Worm (Caenorhabditis elegans) whole organism, young adult: ENCODE results near the gene nhr-277.
A peak's percentile ranks its signal among the peaks of the same experiment; 100 is the strongest.

ENCODE experiments used
- B0336.3 ChIP-seq: fragments of 200-800 bp; sonication (Bioruptor generic); IDR thresholded peaks from 2 replicates; pipeline ENCODE4 v1.3.6; 2022; ENCODE audit warnings: missing genetic modification characterization, missing compliant biosample characterization
- C06A6.2 ChIP-seq: fragments of 200-800 bp; sonication (Bioruptor generic); conservative IDR thresholded peaks from 2 replicates; pipeline ENCODE4 v1.3.6; 2022; ENCODE audit warnings: missing genetic modification characterization, missing compliant biosample characterization
- D2030.7 ChIP-seq: fragments of 200-800 bp; sonication (Bioruptor generic); IDR thresholded peaks from 2 replicates; pipeline ENCODE4 v1.3.6; 2022; ENCODE audit warnings: missing genetic modification reagents, missing genetic modification characterization, missing compliant biosample characterization
- F49E8.2 ChIP-seq: sonication (generic microtip); optimal IDR thresholded peaks from 3 replicates; lab custom pipeline; 2017; ENCODE audit warnings: missing genetic modification characterization, mild to moderate bottlenecking, missing compliant biosample characterization, antibody characterized with exemption, moderate library complexity; ENCODE audit not compliant: insufficient read depth
- Y53F4B.3 ChIP-seq: fragments of 200-800 bp; sonication (Bioruptor generic); IDR thresholded peaks from 2 replicates; pipeline ENCODE4 v1.3.6; 2022; ENCODE audit warnings: missing genetic modification reagents, missing genetic modification characterization, missing compliant biosample characterization
- Y53G8AR.9 ChIP-seq: fragments of 200-800 bp; sonication (Bioruptor generic); conservative IDR thresholded peaks from 2 replicates; pipeline ENCODE4 v1.3.6; 2022; ENCODE audit warnings: missing genetic modification reagents, missing genetic modification characterization, missing compliant biosample characterization
- Y56A3A.18 ChIP-seq: fragments of 200-800 bp; sonication (Bioruptor generic); IDR thresholded peaks from 2 replicates; pipeline ENCODE4 v1.3.6; 2022; ENCODE audit warnings: missing genetic modification reagents, missing genetic modification characterization, missing compliant biosample characterization
- Y95B8A.8 ChIP-seq: fragments of 200-800 bp; sonication (Bioruptor generic); IDR thresholded peaks from 2 replicates; pipeline ENCODE4 v1.3.6; 2022; ENCODE audit warnings: missing genetic modification reagents, missing genetic modification characterization, missing compliant biosample characterization
- akir-1 ChIP-seq: fragments of 200-800 bp; sonication (Bioruptor generic); optimal IDR thresholded peaks from 2 replicates; lab custom pipeline; 2018; ENCODE audit warnings: mild to moderate bottlenecking, missing genetic modification characterization, moderate library complexity, missing compliant biosample characterization
- ama-1 ChIP-seq, 3 experiments: fragments of 150-350 bp in 1 of 3; sonication (generic microtip) in 2 of 3; optimal IDR thresholded peaks; 2 replicates each; lab custom pipeline; 2014 to 2018; ENCODE audit warnings: missing biosample characterization in 2 of 3, missing genetic modification characterization in 2 of 3, missing genetic modification reagents in 2 of 3
- aptf-3 ChIP-seq: fragments of 200-800 bp; sonication (Bioruptor generic); IDR thresholded peaks from 2 replicates; pipeline ENCODE4 v1.3.6; 2022; ENCODE audit warnings: missing genetic modification characterization, missing compliant biosample characterization
- attf-3 ChIP-seq: fragments of 200-800 bp; sonication (Bioruptor generic); conservative IDR thresholded peaks from 2 replicates; pipeline ENCODE4 v1.3.6; 2022; ENCODE audit warnings: missing genetic modification reagents, missing genetic modification characterization, missing compliant biosample characterization
- cebp-1 ChIP-seq, 2 experiments: fragments of 200-800 bp in 1 of 2; sonication (Bioruptor generic) in 1 of 2; sonication (generic microtip) in 1 of 2; IDR thresholded peaks in 1 of 2; optimal IDR thresholded peaks in 1 of 2; 2 replicates each; pipeline versions ENCODE4 v1.3.6 to Lab custom; 2017 to 2022; ENCODE audit warnings: missing compliant biosample characterization in 2 of 2, missing genetic modification characterization in 2 of 2, mild to moderate bottlenecking in 1 of 2, missing genetic modification reagents in 1 of 2, moderate library complexity in 1 of 2
- ceh-27 ChIP-seq: fragments of 200-800 bp; sonication (Bioruptor generic); optimal IDR thresholded peaks from 2 replicates; lab custom pipeline; 2018; ENCODE audit warnings: mild to moderate bottlenecking, missing genetic modification characterization, moderate library complexity, missing compliant biosample characterization
- ceh-91 ChIP-seq: fragments of 200-800 bp; sonication (Bioruptor generic); IDR thresholded peaks from 2 replicates; pipeline ENCODE4 v1.3.6; 2022; ENCODE audit warnings: missing genetic modification reagents, missing genetic modification characterization, missing compliant biosample characterization
- chd-7 ChIP-seq: sonication (generic microtip); optimal IDR thresholded peaks from 2 replicates; lab custom pipeline; 2016; ENCODE audit warnings: mild to moderate bottlenecking, missing genetic modification characterization, moderate library complexity, missing compliant biosample characterization
- dox-1 ChIP-seq: fragments of 200-800 bp; sonication (Bioruptor generic); IDR thresholded peaks from 2 replicates; pipeline ENCODE4 v1.3.6; 2022; ENCODE audit warnings: missing genetic modification reagents, missing genetic modification characterization, missing compliant biosample characterization
- dpl-1 ChIP-seq: fragments of 150-350 bp; optimal IDR thresholded peaks from 2 replicates; lab custom pipeline; 2014; ENCODE audit warnings: missing biosample characterization, missing genetic modification reagents, missing genetic modification characterization
- egrh-3 ChIP-seq: fragments of 200-800 bp; sonication (Bioruptor generic); IDR thresholded peaks from 2 replicates; pipeline ENCODE4 v1.3.6; 2022; ENCODE audit warnings: missing genetic modification reagents, missing genetic modification characterization, missing compliant biosample characterization
- ets-4 ChIP-seq: fragments of 200-800 bp; sonication (Bioruptor generic); optimal IDR thresholded peaks from 2 replicates; lab custom pipeline; 2018; ENCODE audit warnings: mild to moderate bottlenecking, missing genetic modification characterization, missing compliant biosample characterization
- fkh-3 ChIP-seq: sonication (generic microtip); optimal IDR thresholded peaks from 2 replicates; lab custom pipeline; 2016; ENCODE audit warnings: mild to moderate bottlenecking, missing genetic modification characterization, missing compliant biosample characterization
- gei-17 ChIP-seq: fragments of 200-800 bp; sonication (Bioruptor generic); optimal IDR thresholded peaks from 2 replicates; lab custom pipeline; 2018; ENCODE audit warnings: mild to moderate bottlenecking, missing genetic modification characterization, missing compliant biosample characterization
- hmg-1.2 ChIP-seq: fragments of 200-800 bp; sonication (Bioruptor generic); IDR thresholded peaks from 2 replicates; pipeline ENCODE4 v1.3.6; 2022; ENCODE audit warnings: missing genetic modification reagents, missing genetic modification characterization, missing compliant biosample characterization
- let-526 ChIP-seq: fragments of 200-800 bp; sonication (Bioruptor generic); IDR thresholded peaks from 2 replicates; pipeline ENCODE4 v1.3.6; 2022; ENCODE audit warnings: missing genetic modification reagents, missing genetic modification characterization, missing compliant biosample characterization
- let-607 ChIP-seq, 2 experiments: fragments of 200-800 bp in 1 of 2; sonication (Bioruptor generic) in 1 of 2; sonication (generic microtip) in 1 of 2; optimal IDR thresholded peaks; 2 replicates each; lab custom pipeline; 2016 to 2018; ENCODE audit warnings: mild to moderate bottlenecking in 2 of 2, missing compliant biosample characterization in 2 of 2, missing genetic modification characterization in 2 of 2, moderate library complexity in 2 of 2, missing genotype in 1 of 2
- lin-26 ChIP-seq: fragments of 200-800 bp; sonication (Bioruptor generic); IDR thresholded peaks from 2 replicates; pipeline ENCODE4 v1.3.6; 2022; ENCODE audit warnings: missing genetic modification reagents, missing genetic modification characterization, missing compliant biosample characterization
- lin-35 ChIP-seq, 3 experiments: fragments of 150-350 bp in 2 of 3; sonication (generic microtip) in 1 of 3; optimal IDR thresholded peaks; 2 replicates each; lab custom pipeline; 2014 to 2018; ENCODE audit warnings: missing biosample characterization in 3 of 3, missing genetic modification characterization in 3 of 3, missing genetic modification reagents in 3 of 3
- lin-54 ChIP-seq: fragments of 200-800 bp; sonication (Bioruptor generic); optimal IDR thresholded peaks from 2 replicates; lab custom pipeline; 2018; ENCODE audit warnings: mild to moderate bottlenecking, missing genetic modification characterization, missing compliant biosample characterization
- lsl-1 ChIP-seq: fragments of 200-800 bp; sonication (Bioruptor generic); optimal IDR thresholded peaks from 2 replicates; lab custom pipeline; 2018; ENCODE audit warnings: mild to moderate bottlenecking, missing genetic modification characterization, moderate library complexity, missing compliant biosample characterization
- madf-10 ChIP-seq: sonication (generic microtip); optimal IDR thresholded peaks from 2 replicates; lab custom pipeline; 2016; ENCODE audit warnings: mild to moderate bottlenecking, missing genetic modification characterization, missing compliant biosample characterization
- nfyb-1 ChIP-seq: fragments of 200-800 bp; sonication (Bioruptor generic); IDR thresholded peaks from 2 replicates; pipeline ENCODE4 v1.3.6; 2022; ENCODE audit warnings: missing genetic modification reagents, missing genetic modification characterization, missing compliant biosample characterization
- nhr-179 ChIP-seq: sonication (generic microtip); optimal IDR thresholded peaks from 2 replicates; lab custom pipeline; 2016; ENCODE audit warnings: mild to moderate bottlenecking, missing genetic modification characterization, missing compliant biosample characterization
- pha-4 ChIP-seq: fragments of 150-350 bp; sonication (generic microtip); optimal IDR thresholded peaks from 2 replicates; lab custom pipeline; 2014; ENCODE audit warnings: missing biosample characterization, missing genetic modification reagents, missing genetic modification characterization
- somi-1 ChIP-seq: fragments of 200-800 bp; sonication (Bioruptor generic); optimal IDR thresholded peaks from 2 replicates; lab custom pipeline; 2018; ENCODE audit warnings: mild to moderate bottlenecking, missing genetic modification characterization, missing compliant biosample characterization
- sptf-2 ChIP-seq: fragments of 200-800 bp; sonication (Bioruptor generic); optimal IDR thresholded peaks from 2 replicates; lab custom pipeline; 2018; ENCODE audit warnings: mild to moderate bottlenecking, missing genetic modification characterization, missing compliant biosample characterization
- tbp1 ChIP-seq: fragments of 200-800 bp; sonication (Bioruptor generic); optimal IDR thresholded peaks from 2 replicates; lab custom pipeline; 2018; ENCODE audit warnings: mild to moderate bottlenecking, missing genetic modification characterization, missing compliant biosample characterization
- zfh-2 ChIP-seq: fragments of 200-800 bp; sonication (Bioruptor generic); conservative IDR thresholded peaks from 2 replicates; pipeline ENCODE4 v1.3.6; 2022; ENCODE audit warnings: missing genetic modification reagents, missing genetic modification characterization, missing compliant biosample characterization
- zim-3 ChIP-seq: sonication (generic microtip); optimal IDR thresholded peaks from 2 replicates; lab custom pipeline; 2017; ENCODE audit warnings: mild to moderate bottlenecking, missing genetic modification characterization, moderate library complexity, missing compliant biosample characterization
- ztf-18 ChIP-seq: sonication (generic microtip); optimal IDR thresholded peaks from 2 replicates; lab custom pipeline; 2016; ENCODE audit warnings: missing genotype, mild to moderate bottlenecking, missing genetic modification characterization, missing compliant biosample characterization
- ztf-26 ChIP-seq: sonication (generic microtip); optimal IDR thresholded peaks from 2 replicates; lab custom pipeline; 2017; ENCODE audit warnings: missing genetic modification characterization, missing compliant biosample characterization
- ztf-3 ChIP-seq: fragments of 200-800 bp; sonication (Bioruptor generic); optimal IDR thresholded peaks from 2 replicates; lab custom pipeline; 2018; ENCODE audit warnings: mild to moderate bottlenecking, missing genetic modification characterization, missing compliant biosample characterization

Gene nhr-277

ce11 chrIV:2772209-2772851 is 29.5 kb downstream of the nhr-277 start:
- no peak for TF ChIP-seq cebp-1 (GFP tag; IDR thresholded peaks at IDR 0.05; lab: Robert Waterston, UW)
- peak; percentile 48 for TF ChIP-seq cebp-1 (tag; optimal IDR thresholded peaks at IDR 0.05; lab: Kevin White, UChicago)
- TF ChIP-seq zfh-2: peak; percentile 82
- TF ChIP-seq lsl-1 (GFP tag; lab: Kevin White, UChicago): no peak
- peak; percentile 48 for TF ChIP-seq zim-3
- no peak for TF ChIP-seq D2030.7 (GFP tag; lab: Robert Waterston, UW)
- TF ChIP-seq B0336.3: peak; percentile 51; the same call in 1 of the 2 replicates
- TF ChIP-seq somi-1 (GFP tag; lab: Kevin White, UChicago): peak; percentile 34
- TF ChIP-seq ztf-26 (tag; lab: Kevin White, UChicago): peak; percentile 84
- TF ChIP-seq attf-3 (GFP tag; lab: Robert Waterston, UW): no peak
- peak; percentile 55 for TF ChIP-seq ceh-27
- peak; percentile 73; the same call in 1 of the 2 replicates for TF ChIP-seq egrh-3 (GFP tag; lab: Robert Waterston, UW)
- TF ChIP-seq chd-7 (tag; lab: Kevin White, UChicago): peak; percentile 40

- TF ChIP-seq ama-1 (optimal IDR thresholded peaks at IDR 0.05; lab: Kevin White, UChicago) (peak; percentile 30), ama-1 (GFP tag; optimal IDR thresholded peaks at IDR 0.05; lab: Kevin White, UChicago) (no peak), attf-3 (GFP tag; lab: Robert Waterston, UW) (no peak), nhr-179 (tag; lab: Kevin White, UChicago) (no peak), nfyb-1 (GFP tag; lab: Robert Waterston, UW) (0 out of 2 replicates have a peak, but pooled peaks have one; percentile 7)
Observed at ce11 chrIV:2773382-2773979, 30.7 kb downstream of the nhr-277 start.

ce11 chrIV:2774500-2774899 is 31.7 kb downstream of the nhr-277 start:
- TF ChIP-seq tbp1 (peak; percentile 45), ztf-3 (no peak), hmg-1.2 (GFP tag; lab: Robert Waterston, UW) (peak; percentile 76), C06A6.2 (GFP tag; lab: Robert Waterston, UW) (peak; percentile 78; the same call in 1 of the 2 replicates), F49E8.2 (tag; lab: Kevin White, UChicago) (no peak), lin-54 (peak; percentile 41), Y56A3A.18 (GFP tag; lab: Robert Waterston, UW) (0 out of 2 replicates have a peak, but pooled peaks have one; percentile 38), aptf-3 (no peak), gei-17 (GFP tag; lab: Kevin White, UChicago) (peak; percentile 6), fkh-3 (tag; lab: Kevin White, UChicago) (no peak), ceh-27 (peak; percentile 62), ztf-18 (peak; percentile 22), dox-1 (peak; percentile 65), Y95B8A.8 (GFP tag; lab: Robert Waterston, UW) (0 out of 2 replicates have a peak, but pooled peaks have one; percentile 25), lin-26 (peak; percentile 80), madf-10 (peak; percentile 17), lin-35 (GFP tag; optimal IDR thresholded peaks at IDR 0.05; lab: Kevin White, UChicago) (peak in 1 of 3 experiments; percentile 28), ceh-91 (GFP tag; lab: Robert Waterston, UW) (no peak), ztf-26 (tag; lab: Kevin White, UChicago) (peak; percentile 41), ets-4 (GFP tag; lab: Kevin White, UChicago) (no peak), zfh-2 (peak; percentile 60; the same call in 1 of the 2 replicates), akir-1 (GFP tag; lab: Kevin White, UChicago) (no peak), ama-1 (optimal IDR thresholded peaks at IDR 0.05; lab: Kevin White, UChicago) (peak; percentile 60), ama-1 (GFP tag; optimal IDR thresholded peaks at IDR 0.05; lab: Kevin White, UChicago) (no peak), let-607 (tag; optimal IDR thresholded peaks at IDR 0.05; lab: Kevin White, UChicago) (peak in 1 of 2 experiments; percentile 25), let-526 (GFP tag; lab: Robert Waterston, UW) (peak; percentile 85; the same call in 1 of the 2 replicates), Y53G8AR.9 (GFP tag; lab: Robert Waterston, UW) (peak; percentile 61; the same call in 1 of the 2 replicates), dpl-1 (GFP tag; lab: Kevin White, UChicago) (no peak), Y53F4B.3 (GFP tag; lab: Robert Waterston, UW) (no peak), pha-4 (tag; lab: Kevin White, UChicago) (peak; percentile 79), egrh-3 (GFP tag; lab: Robert Waterston, UW) (0 out of 2 replicates have a peak, but pooled peaks have one; percentile 28), sptf-2 (GFP tag; lab: Kevin White, UChicago) (no peak)
